Worm (Caenorhabditis elegans): ENCODE measurements around the gene try-8.

Gene try-8

DNA sequence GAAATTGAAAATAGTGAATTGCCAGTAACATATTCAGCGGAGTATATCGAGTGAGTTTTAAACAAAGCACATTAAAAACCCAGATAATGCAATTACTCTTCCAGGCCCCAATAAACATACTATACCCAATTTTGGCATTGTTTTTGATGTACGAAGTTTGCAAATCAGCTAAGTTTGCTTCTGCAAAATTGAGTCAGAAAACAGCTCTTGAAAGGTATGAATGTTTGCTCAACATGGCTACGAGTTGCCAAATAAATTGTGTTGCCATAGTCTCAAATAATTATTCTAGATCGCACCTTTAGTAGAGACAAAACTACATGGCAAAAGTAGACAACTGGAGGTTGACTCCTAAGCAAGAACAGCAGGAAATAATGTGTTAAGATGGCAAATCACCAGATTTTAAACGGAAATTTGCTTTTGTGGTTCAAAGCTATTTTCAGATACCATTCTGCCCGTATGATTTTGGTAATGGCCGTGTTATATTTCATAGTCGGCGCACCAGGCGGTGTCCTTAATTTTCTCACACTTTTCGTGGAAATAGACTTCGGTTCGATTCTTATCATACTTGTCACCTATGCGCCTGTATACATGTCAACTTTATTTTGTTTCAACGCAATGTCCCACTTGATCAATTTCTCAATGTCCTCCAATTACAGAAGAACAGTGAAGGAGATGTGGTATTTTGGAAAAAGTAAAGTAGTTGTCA is 21.5 kb downstream of the try-8 start (continued):
- no peak for TF ChIP-seq zfh-2 (GFP tag; conservative IDR thresholded peaks at IDR 0.05)
- TF ChIP-seq D2030.7 (GFP tag; IDR thresholded peaks at IDR 0.05): no peak
- no peak for TF ChIP-seq aptf-2 (GFP tag; conservative IDR thresholded peaks at IDR 0.05)
- TF ChIP-seq ztf-3 (GFP tag; optimal IDR thresholded peaks at IDR 0.05): peak; percentile 22
- no peak for TF ChIP-seq T26A5.8 (tag; optimal IDR thresholded peaks at IDR 0.05)
- no peak for TF ChIP-seq lag-1 (GFP tag; IDR thresholded peaks at IDR 0.05)
- peak; percentile 67 for TF ChIP-seq B0336.3 (GFP tag; IDR thresholded peaks at IDR 0.05)
- TF ChIP-seq ceh-27 (GFP tag; optimal IDR thresholded peaks at IDR 0.05): peak; percentile 9
- TF ChIP-seq ztf-18 (tag; optimal IDR thresholded peaks at IDR 0.05): no peak
- peak; percentile 82 for TF ChIP-seq madf-10 (tag; optimal IDR thresholded peaks at IDR 0.05)
- peak; percentile 50 for TF ChIP-seq attf-5 (GFP tag; optimal IDR thresholded peaks at IDR 0.05)
- TF ChIP-seq hlh-12 (tag; optimal IDR thresholded peaks at IDR 0.05): no peak
- no peak for TF ChIP-seq F33H1.4 (GFP tag; IDR thresholded peaks at IDR 0.05)
- no peak for TF ChIP-seq F37B4.10 (GFP tag; IDR thresholded peaks at IDR 0.05)
- peak; percentile 81 for TF ChIP-seq tbx-9 (tag; optimal IDR thresholded peaks at IDR 0.05; ENCODE audit: borderline replicate concordance)
- TF ChIP-seq K12H6.12 (tag; optimal IDR thresholded peaks at IDR 0.05): peak; percentile 2
- TF ChIP-seq ztf-22 (GFP tag; optimal IDR thresholded peaks at IDR 0.05): peak; percentile 63
- TF ChIP-seq atf-7 (tag; optimal IDR thresholded peaks at IDR 0.05): peak; percentile 39
- TF ChIP-seq ztf-25 (GFP tag; IDR thresholded peaks at IDR 0.05): no peak
- TF ChIP-seq F57C9.4 (tag; optimal IDR thresholded peaks at IDR 0.05): peak; percentile 50
- no peak; the same call in 1 of the 2 replicates for TF ChIP-seq K11D2.4 (GFP tag; IDR thresholded peaks at IDR 0.05)
- no peak for TF ChIP-seq hmg-20 (GFP tag; IDR thresholded peaks at IDR 0.05)
- no peak for TF ChIP-seq nhr-179 (tag; optimal IDR thresholded peaks at IDR 0.05)
- no peak for TF ChIP-seq F39B2.1 (GFP tag; IDR thresholded peaks at IDR 0.05)
- TF ChIP-seq nhr-27 (tag; optimal IDR thresholded peaks at IDR 0.05): peak; percentile 33
- peak; percentile 82 for TF ChIP-seq chd-7 (tag; optimal IDR thresholded peaks at IDR 0.05)
- TF ChIP-seq nhr-90 (tag; optimal IDR thresholded peaks at IDR 0.05): peak; percentile 66
- peak; percentile 4 for TF ChIP-seq mxl-1 (tag; optimal IDR thresholded peaks at IDR 0.05)
- TF ChIP-seq mcd-1 (GFP tag; IDR thresholded peaks at IDR 0.05): no peak
- peak; percentile 46 for TF ChIP-seq athp-1 (tag; optimal IDR thresholded peaks at IDR 0.05)
- TF ChIP-seq snpc-3.4 (tag; optimal IDR thresholded peaks at IDR 0.05): no peak
- TF ChIP-seq ccch-3 (GFP tag; optimal IDR thresholded peaks at IDR 0.05): no peak
- no peak for TF ChIP-seq hrde-1 (tag; optimal IDR thresholded peaks at IDR 0.05; ENCODE audit: borderline replicate concordance)
- TF ChIP-seq sea-2 (GFP tag; IDR thresholded peaks at IDR 0.05): no peak
- TF ChIP-seq madf-6 (GFP tag; IDR thresholded peaks at IDR 0.05): peak; percentile 22; the same call in 1 of the 2 replicates
- peak; percentile 65 for TF ChIP-seq zim-3 (tag; optimal IDR thresholded peaks at IDR 0.05)
- no peak for TF ChIP-seq let-526 (GFP tag; IDR thresholded peaks at IDR 0.05)
- peak; percentile 91; the same call in 1 of the 2 replicates for TF ChIP-seq Y53G8AR.9 (GFP tag; conservative IDR thresholded peaks at IDR 0.05)
- TF ChIP-seq rcor-1 (GFP tag; IDR thresholded peaks at IDR 0.05): no peak
- peak; percentile 44; the same call in 1 of the 2 replicates for TF ChIP-seq egl-44 (GFP tag; IDR thresholded peaks at IDR 0.05)
- no peak for TF ChIP-seq hlh-26 (GFP tag; conservative IDR thresholded peaks at IDR 0.05)
- peak; percentile 1 for TF ChIP-seq fkh-3 (tag; optimal IDR thresholded peaks at IDR 0.05)
- no peak for TF ChIP-seq ztf-28 (GFP tag; IDR thresholded peaks at IDR 0.05)
- no peak for TF ChIP-seq Y79H2A.3 (GFP tag; conservative IDR thresholded peaks at IDR 0.05)
- no peak for TF ChIP-seq mes-4 (tag; optimal IDR thresholded peaks at IDR 0.05)
- no peak for TF ChIP-seq hsf-1 (GFP tag; IDR thresholded peaks at IDR 0.05)
- TF ChIP-seq repo-1 (tag; optimal IDR thresholded peaks at IDR 0.05): peak; percentile 78
- TF ChIP-seq ama-1 (optimal IDR thresholded peaks at IDR 0.05): peak; percentile 88
- TF ChIP-seq ama-1 (GFP tag; optimal IDR thresholded peaks at IDR 0.05): no peak
